Fruit fly (Drosophila melanogaster) whole organism, adult: ENCODE results near the gene CG32369.

ENCODE experiments used
- CG11617 ChIP-seq: fragments of 200-800 bp; sonication (Bioruptor generic); optimal IDR thresholded peaks from 2 replicates; lab custom pipeline; 2017; ENCODE audit warnings: mild to moderate bottlenecking, missing biosample characterization, missing genetic modification reagents, missing genetic modification characterization
- CG5204 ChIP-seq: fragments of 200-800 bp; sonication (Bioruptor generic); optimal IDR thresholded peaks from 2 replicates; lab custom pipeline; 2016; ENCODE audit warnings: missing biosample characterization, missing genetic modification characterization
- CG7101 ChIP-seq: fragments of 200-800 bp; sonication (Bioruptor generic); optimal IDR thresholded peaks from 2 replicates; lab custom pipeline; 2018; ENCODE audit warnings: missing biosample characterization, mild to moderate bottlenecking, missing genetic modification characterization, moderate library complexity
- Clk ChIP-seq: fragments of 200-800 bp; sonication (Bioruptor generic); optimal IDR thresholded peaks from 2 replicates; lab custom pipeline; 2017; ENCODE audit warnings: missing biosample characterization, missing genetic modification characterization
- Crg-1 ChIP-seq: fragments of 200-800 bp; sonication (Bioruptor generic); optimal IDR thresholded peaks from 2 replicates; lab custom pipeline; 2016; ENCODE audit warnings: missing biosample characterization, missing genetic modification characterization
- Hr96 ChIP-seq: fragments of 200-800 bp; sonication (Bioruptor generic); optimal IDR thresholded peaks from 2 replicates; lab custom pipeline; 2016; ENCODE audit warnings: missing biosample characterization, missing genetic modification characterization
- bab1 ChIP-seq: fragments of 200-800 bp; sonication (Bioruptor generic); optimal IDR thresholded peaks from 3 replicates; lab custom pipeline; 2019; ENCODE audit warnings: missing biosample characterization, mild to moderate bottlenecking, missing genetic modification characterization, moderate library complexity
- cnc ChIP-seq, 2 experiments: fragments of >200 bp; optimal IDR thresholded peaks; 2 replicates each; lab custom pipeline; 2017
- pad ChIP-seq: fragments of 200-800 bp; sonication (Bioruptor generic); optimal IDR thresholded peaks from 3 replicates; lab custom pipeline; 2017; ENCODE audit warnings: missing biosample characterization, missing genetic modification characterization, mild to moderate bottlenecking, moderate library complexity, missing genetic modification reagents
- tj ChIP-seq: fragments of 200-800 bp; sonication (Bioruptor generic); optimal IDR thresholded peaks from 3 replicates; lab custom pipeline; 2017; ENCODE audit warnings: missing biosample characterization, mild to moderate bottlenecking, missing genetic modification characterization, moderate library complexity
- toe ChIP-seq: fragments of 200-800 bp; sonication (Bioruptor generic); optimal IDR thresholded peaks from 2 replicates; lab custom pipeline; 2016; ENCODE audit warnings: missing biosample characterization, missing genetic modification characterization

DNA sequence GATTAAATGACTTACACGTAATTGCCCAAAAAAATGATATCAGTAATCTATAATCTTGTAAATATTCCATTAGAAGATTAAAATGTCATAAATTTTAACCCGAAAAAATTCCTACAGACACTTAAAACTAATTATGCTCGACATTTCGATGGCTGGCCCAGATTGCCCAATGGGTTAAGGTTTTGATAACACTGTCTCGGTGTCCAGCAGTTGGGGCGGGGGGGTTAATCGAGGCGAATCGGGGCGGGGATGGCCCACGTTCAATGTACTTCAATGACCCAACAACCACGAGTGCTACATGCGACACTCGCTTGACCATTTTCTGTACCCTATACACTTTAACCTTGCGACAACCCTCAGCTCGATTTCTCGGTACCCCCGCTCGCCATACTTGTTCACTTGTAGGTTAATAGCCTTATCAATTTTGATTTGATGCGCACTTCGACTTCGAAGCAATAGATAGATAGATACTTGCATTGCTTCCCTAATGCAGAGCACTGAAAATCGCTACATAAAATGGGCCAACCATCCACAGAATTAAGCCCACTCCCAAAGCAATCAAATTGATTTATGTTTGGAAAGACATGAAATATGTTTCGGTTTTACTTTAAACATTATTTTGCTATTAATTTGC is 42.7 kb upstream of the CG32369 start:
- TF ChIP-seq Clk (GFP tag; lab: Kevin White, UChicago) (no peak), pad (GFP tag; lab: Kevin White, UChicago) (no peak), toe (no peak), cnc (optimal IDR thresholded peaks at IDR 0.05; lab: Kevin White, UChicago) (no peak), tj (GFP tag; lab: Kevin White, UChicago) (no peak), CG7101 (tag; lab: Kevin White, UChicago) (no peak), Hr96 (GFP tag; lab: Kevin White, UChicago) (no peak), bab1 (GFP tag; lab: Kevin White, UChicago) (no peak), Crg-1 (GFP tag; lab: Kevin White, UChicago) (no peak), CG5204 (no peak), CG11617 (GFP tag; lab: Kevin White, UChicago) (no peak)
